Worm (Caenorhabditis elegans) whole organism, young adult: ENCODE data around the gene mfsd-11.

Experiments used
- B0261.1 ChIP-seq: sonication (generic microtip); optimal IDR thresholded peaks from 2 replicates; lab custom pipeline; 2016; ENCODE audit warnings: mild to moderate bottlenecking, missing genetic modification characterization, moderate library complexity, missing compliant biosample characterization
- F37B4.10 ChIP-seq: fragments of 200-800 bp; sonication (Bioruptor generic); IDR thresholded peaks from 2 replicates; pipeline ENCODE4 v1.3.6; 2022; ENCODE audit warnings: missing genetic modification characterization, missing compliant biosample characterization
- attf-6 ChIP-seq: fragments of 200-800 bp; sonication (Bioruptor generic); IDR thresholded peaks from 2 replicates; pipeline ENCODE4 v1.3.6; 2022; ENCODE audit warnings: missing genetic modification reagents, missing genetic modification characterization, missing compliant biosample characterization
- unc-62 ChIP-seq: fragments of 150-350 bp; optimal IDR thresholded peaks from 2 replicates; lab custom pipeline; 2014; ENCODE audit warnings: missing biosample characterization, missing genetic modification reagents, missing genetic modification characterization
- xnd-1 ChIP-seq: sonication (generic microtip); optimal IDR thresholded peaks from 2 replicates; lab custom pipeline; 2016; ENCODE audit warnings: missing genotype, missing genetic modification reagents, missing genetic modification characterization, missing compliant biosample characterization
- ztf-6 ChIP-seq: fragments of 200-800 bp; sonication (Bioruptor generic); IDR thresholded peaks from 2 replicates; pipeline ENCODE4 v1.3.6; 2022; ENCODE audit warnings: missing genetic modification reagents, missing genetic modification characterization, missing compliant biosample characterization

- TF ChIP-seq xnd-1 (tag; lab: Kevin White, UChicago) (no peak), ztf-6 (GFP tag; lab: Robert Waterston, UW) (no peak), attf-6 (GFP tag; lab: Robert Waterston, UW) (no peak), unc-62 (GFP tag; lab: Kevin White, UChicago) (no peak), B0261.1 (tag; lab: Kevin White, UChicago) (no peak), F37B4.10 (no peak)
These were observed 8.0 kb downstream of the mfsd-11 start for ce11 chrX:12145919-12146318.
